Fruit fly (Drosophila melanogaster): Measurements from ENCODE around the gene CG2202.

The CG2202 gene

DNA sequence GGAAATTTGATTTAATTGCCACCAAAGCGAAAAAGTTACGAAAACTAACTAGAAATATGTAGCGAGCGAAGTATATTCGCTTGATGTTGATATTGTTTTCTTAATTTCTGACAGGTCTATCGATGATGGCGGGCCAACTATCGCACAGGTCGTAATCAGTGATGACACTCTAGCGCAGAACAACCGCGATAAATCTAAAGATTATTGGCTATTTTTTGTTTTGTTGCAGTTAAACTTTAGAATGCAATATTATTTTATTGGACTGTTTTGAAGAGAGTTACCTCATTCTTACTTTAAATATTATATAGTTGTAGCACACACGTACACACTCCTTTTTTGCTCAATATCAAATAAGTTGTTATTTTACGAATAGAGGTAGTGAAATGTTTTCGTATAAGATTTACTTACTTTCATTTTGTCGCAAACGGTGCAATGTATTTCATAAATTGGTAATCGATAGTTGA lies 1.6 kb upstream of the CG2202 start, which contains the start of gene sbr (continued):
- TF ChIP-seq esg (GFP tag; conservative IDR thresholded peaks at IDR 0.05) (no peak), tgo (GFP tag; IDR thresholded peaks at IDR 0.05) (no peak), CG10267 (tag; optimal IDR thresholded peaks at IDR 0.05) (peak; percentile 6), D19A (tag; optimal IDR thresholded peaks at IDR 0.05) (no peak), ssp (GFP tag; IDR thresholded peaks at IDR 0.05) (no peak), CG11723 (GFP tag; optimal IDR thresholded peaks at IDR 0.05) (no peak), CG2889 (GFP tag; IDR thresholded peaks at IDR 0.05) (no peak), hb (GFP tag; IDR thresholded peaks at IDR 0.05; ENCODE audit: partially characterized antibody) (peak; percentile 76; the same call in 2 of the 3 replicates), CG9932 (GFP tag; IDR thresholded peaks at IDR 0.05) (peak; percentile 68), CG5180 (GFP tag; optimal IDR thresholded peaks at IDR 0.05) (no peak), ac (GFP tag; optimal IDR thresholded peaks at IDR 0.05) (no peak), CG1832 (GFP tag; optimal IDR thresholded peaks at IDR 0.05) (no peak), CG14710 (tag; optimal IDR thresholded peaks at IDR 0.05) (peak; percentile 52), Gug (GFP tag; IDR thresholded peaks at IDR 0.05) (no peak), Ada2b (GFP tag; IDR thresholded peaks at IDR 0.05) (no peak), PHDP (tag; optimal IDR thresholded peaks at IDR 0.05) (no peak), NC2α (GFP tag; optimal IDR thresholded peaks at IDR 0.05) (no peak), insv (GFP tag; optimal IDR thresholded peaks at IDR 0.05) (no peak), CG17186 (GFP tag; optimal IDR thresholded peaks at IDR 0.05) (peak; percentile 12), ap (GFP tag; IDR thresholded peaks at IDR 0.05) (no peak), CG14014 (GFP tag; IDR thresholded peaks at IDR 0.05) (no peak), Dip2 (GFP tag; IDR thresholded peaks at IDR 0.05) (no peak), CG9437 (GFP tag; optimal IDR thresholded peaks at IDR 0.05) (no peak), ci (GFP tag; IDR thresholded peaks at IDR 0.05) (no peak), Xrp1 (GFP tag; IDR thresholded peaks at IDR 0.05) (no peak), phol (tag; optimal IDR thresholded peaks at IDR 0.05) (peak; percentile 73), CG10209 (GFP tag; optimal IDR thresholded peaks at IDR 0.05) (no peak), CG10462 (GFP tag; optimal IDR thresholded peaks at IDR 0.05) (no peak), ind (GFP tag; optimal IDR thresholded peaks at IDR 0.05) (peak; percentile 24), Ets65A (GFP tag) (no peak), pb (GFP tag; optimal IDR thresholded peaks at IDR 0.05) (no peak), CG10654 (GFP tag; optimal IDR thresholded peaks at IDR 0.05) (no peak), Optix (GFP tag; IDR thresholded peaks at IDR 0.05) (no peak), CG9797 (GFP tag; optimal IDR thresholded peaks at IDR 0.05) (no peak), vnd (GFP tag; IDR thresholded peaks at IDR 0.05; ENCODE audit: partially characterized antibody) (peak; percentile 78), CG6683 (GFP tag; optimal IDR thresholded peaks at IDR 0.05) (no peak), CG8281 (tag; optimal IDR thresholded peaks at IDR 0.05) (no peak), ab (GFP tag; optimal IDR thresholded peaks at IDR 0.05) (no peak), pfk (GFP tag; optimal IDR thresholded peaks at IDR 0.05) (no peak), Hr3 (GFP tag; optimal IDR thresholded peaks at IDR 0.05) (no peak), CG17829 (tag; optimal IDR thresholded peaks at IDR 0.05) (peak; percentile 13), Eip74EF (GFP tag; optimal IDR thresholded peaks at IDR 0.05) (no peak), CG15073 (GFP tag; optimal IDR thresholded peaks at IDR 0.05) (no peak), YL-1 (GFP tag; optimal IDR thresholded peaks at IDR 0.05) (no peak), CG2116 (GFP tag; optimal IDR thresholded peaks at IDR 0.05) (peak; percentile 85), CG8089 (GFP tag; optimal IDR thresholded peaks at IDR 0.05) (no peak), Scr (GFP tag; IDR thresholded peaks at IDR 0.05; ENCODE audit: partially characterized antibody) (peak; percentile 86), Dfd (GFP tag; optimal IDR thresholded peaks at IDR 0.05) (no peak), CG31365 (tag; optimal IDR thresholded peaks at IDR 0.05) (no peak), vfl (GFP tag; optimal IDR thresholded peaks at IDR 0.05) (no peak), lab (GFP tag; optimal IDR thresholded peaks at IDR 0.05) (no peak)
